Worm (Caenorhabditis elegans) whole organism, young adult: ENCODE results near the gene Y49G5B.1.
A peak's percentile ranks its signal among the peaks of the same experiment; 100 is the strongest.

Experiments
- B0336.3 ChIP-seq: fragments of 200-800 bp; sonication (Bioruptor generic); IDR thresholded peaks from 2 replicates; pipeline ENCODE4 v1.3.6; 2022; ENCODE audit warnings: missing genetic modification characterization, missing compliant biosample characterization
- egl-44 ChIP-seq: fragments of 200-800 bp; sonication (Bioruptor generic); IDR thresholded peaks from 2 replicates; pipeline ENCODE4 v1.3.6; 2022; ENCODE audit warnings: missing genetic modification reagents, missing genetic modification characterization, missing compliant biosample characterization
- hlh-12 ChIP-seq: sonication (generic microtip); optimal IDR thresholded peaks from 2 replicates; lab custom pipeline; 2016; ENCODE audit warnings: missing genetic modification characterization, missing compliant biosample characterization
- lsl-1 ChIP-seq: fragments of 200-800 bp; sonication (Bioruptor generic); optimal IDR thresholded peaks from 2 replicates; lab custom pipeline; 2018; ENCODE audit warnings: mild to moderate bottlenecking, missing genetic modification characterization, moderate library complexity, missing compliant biosample characterization
- nfyb-1 ChIP-seq: fragments of 200-800 bp; sonication (Bioruptor generic); IDR thresholded peaks from 2 replicates; pipeline ENCODE4 v1.3.6; 2022; ENCODE audit warnings: missing genetic modification reagents, missing genetic modification characterization, missing compliant biosample characterization
- snpc-1.1 ChIP-seq: sonication (generic microtip); optimal IDR thresholded peaks from 2 replicates; lab custom pipeline; 2017; ENCODE audit warnings: missing genetic modification characterization, mild to moderate bottlenecking, missing compliant biosample characterization, antibody characterized with exemption, moderate library complexity, missing genotype, missing genetic modification reagents; ENCODE audit not compliant: insufficient read depth
- tlf-1 ChIP-seq: fragments of 200-800 bp; sonication (Bioruptor generic); optimal IDR thresholded peaks from 2 replicates; lab custom pipeline; 2018; ENCODE audit warnings: mild to moderate bottlenecking, missing genetic modification characterization, missing compliant biosample characterization

The Y49G5B.1 gene

ce11 chrV:5278001-5278400, 54.8 kb downstream of the Y49G5B.1 start, which contains the start of gene B0238.9:
Gene B0238.9 (minus strand): TSS chrV:5278101.
- TF ChIP-seq egl-44 (GFP tag; lab: Robert Waterston, UW) (no peak), tlf-1 (no peak), nfyb-1 (GFP tag; lab: Robert Waterston, UW) (no peak), lsl-1 (peak; percentile 26), B0336.3 (GFP tag; lab: Robert Waterston, UW) (no peak), hlh-12 (tag; lab: Kevin White, UChicago) (no peak), snpc-1.1 (tag; lab: Kevin White, UChicago) (no peak)
